Fruit fly (Drosophila melanogaster): ENCODE data around the gene Nhe3.

Nhe3 gene

DNA sequence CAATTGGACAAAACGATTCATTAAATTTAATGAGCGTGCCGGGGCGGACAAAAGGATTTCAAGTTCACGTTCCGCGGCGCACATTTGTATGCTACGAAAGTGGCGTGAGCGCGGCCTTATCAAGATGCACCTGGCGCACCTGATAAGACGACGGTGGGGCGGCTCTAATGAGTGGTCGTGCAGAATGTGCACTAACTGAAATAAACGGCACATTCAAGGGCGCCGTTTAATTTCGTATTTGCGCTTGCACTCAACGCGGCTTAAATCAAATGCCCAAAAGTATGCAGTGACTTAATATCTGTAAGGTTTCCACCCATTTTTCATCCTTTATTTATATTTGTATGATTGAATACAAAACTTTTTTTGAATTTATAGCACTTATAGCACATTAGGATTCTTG lies 32.8 kb upstream of the Nhe3 start:
- TF ChIP-seq CG17802 (tag; optimal IDR thresholded peaks at IDR 0.05) (peak; percentile 29), CG17612 (GFP tag; IDR thresholded peaks at IDR 0.05) (peak; percentile 64; the same call in 1 of the 2 replicates), ci (GFP tag; IDR thresholded peaks at IDR 0.05) (peak; percentile 31; the same call in 1 of the 3 replicates), D19B (GFP tag; optimal IDR thresholded peaks at IDR 0.05) (no peak), CG6791 (GFP tag; IDR thresholded peaks at IDR 0.05; ENCODE audit: partially characterized antibody) (0 out of 3 replicates have a peak, but pooled peaks have one; percentile 16), ewg (GFP tag; optimal IDR thresholded peaks at IDR 0.05) (no peak), mld (GFP tag; IDR thresholded peaks at IDR 0.05; ENCODE audit: partially characterized antibody) (0 out of 3 replicates have a peak, but pooled peaks have one; percentile 22), CTCF (GFP tag; optimal IDR thresholded peaks at IDR 0.05) (peak; percentile 6), ftz-f1 (GFP tag; optimal IDR thresholded peaks at IDR 0.05) (peak; percentile 24)

DNA sequence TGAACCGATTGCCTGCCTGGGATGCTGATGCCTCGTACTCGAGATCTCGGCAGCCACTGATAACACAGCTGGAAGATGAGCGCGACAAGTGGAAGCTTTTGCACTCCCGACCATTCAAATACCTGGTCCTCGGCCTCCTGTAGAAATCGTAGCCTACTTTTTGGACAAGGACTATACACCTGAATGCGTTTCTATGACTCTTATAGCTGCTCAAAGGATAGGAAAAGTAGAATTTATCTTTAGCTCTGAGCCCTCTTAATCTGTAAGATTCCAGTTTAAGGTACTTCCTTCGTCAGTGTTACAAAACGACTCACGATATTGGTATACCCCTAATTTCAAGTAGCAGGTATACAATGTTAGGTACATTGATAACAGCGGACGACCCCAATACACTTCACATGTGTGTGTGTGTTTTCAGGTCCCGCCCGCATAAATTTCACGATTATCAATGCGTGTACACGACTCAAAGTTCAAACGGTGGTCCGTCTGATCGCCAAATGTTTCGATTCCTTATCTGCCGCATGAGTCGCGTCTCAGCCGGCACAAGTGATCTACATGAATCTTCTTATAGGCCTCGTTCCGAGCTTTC lies 32.1 kb upstream of the Nhe3 start, which contains the start of gene AkhR:
Gene AkhR (minus strand): TSS at position 5 of the 589 bp plus-strand sequence.
- TF ChIP-seq Dip2 (GFP tag; IDR thresholded peaks at IDR 0.05) (no peak), Trl (optimal IDR thresholded peaks at IDR 0.05) (no peak), Trl (GFP tag; optimal IDR thresholded peaks at IDR 0.05) (no peak), CG6683 (GFP tag; optimal IDR thresholded peaks at IDR 0.05) (no peak), bbx (GFP tag; IDR thresholded peaks at IDR 0.05; ENCODE audit: partially characterized antibody) (no peak), CG16815 (GFP tag; optimal IDR thresholded peaks at IDR 0.05) (no peak), prd (optimal IDR thresholded peaks at IDR 0.05) (no peak), prd (GFP tag; IDR thresholded peaks at IDR 0.05) (no peak), CG8765 (GFP tag; IDR thresholded peaks at IDR 0.05) (no peak), Dek (tag; optimal IDR thresholded peaks at IDR 0.05) (no peak), pros (GFP tag; optimal IDR thresholded peaks at IDR 0.05) (no peak), Med (GFP tag) (peak; percentile 47), Usf (GFP tag; optimal IDR thresholded peaks at IDR 0.05) (no peak), Rfx (GFP tag; IDR thresholded peaks at IDR 0.05) (no peak), CG34376 (GFP tag; optimal IDR thresholded peaks at IDR 0.05) (peak; percentile 9), Ets65A (GFP tag) (peak; percentile 70), CG7556 (GFP tag; optimal IDR thresholded peaks at IDR 0.05) (no peak), row (GFP tag; IDR thresholded peaks at IDR 0.05) (peak; percentile 47), p53 (GFP tag; optimal IDR thresholded peaks at IDR 0.05) (no peak)

DNA sequence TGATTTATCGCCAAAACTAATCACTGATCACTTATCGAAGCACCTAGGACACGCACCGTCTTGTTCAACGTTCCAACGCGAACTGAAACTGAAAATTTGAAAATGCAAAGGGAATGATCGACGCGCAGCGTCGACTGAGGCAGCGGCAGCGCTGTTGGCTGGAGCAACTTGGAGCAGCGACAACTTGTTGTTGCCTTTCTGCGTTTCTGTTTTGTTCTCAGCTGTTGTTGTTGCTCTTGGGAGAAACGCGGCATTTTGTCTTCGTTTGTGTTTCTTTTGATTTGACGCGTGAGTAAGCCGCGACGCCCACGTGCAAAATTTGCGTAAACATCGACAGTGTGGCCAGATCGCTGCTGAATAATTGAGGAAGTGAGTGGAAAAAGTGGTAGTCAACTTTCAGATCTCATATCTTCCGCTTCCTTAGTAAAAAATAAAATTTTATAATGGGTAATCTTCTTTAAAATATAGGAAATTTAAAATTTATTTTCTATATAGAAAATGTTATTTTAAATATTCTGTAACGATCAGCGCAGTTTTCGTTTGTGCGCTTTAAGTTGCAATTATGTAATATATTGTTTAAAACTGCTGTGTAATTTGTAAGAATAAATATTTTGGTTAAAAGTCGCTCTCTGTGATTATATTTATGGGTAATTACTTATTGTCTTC lies 25.0 kb upstream of the Nhe3 start, which contains the start of gene Tsp:
Gene Tsp (minus strand): TSS at position 90 of the 666 bp plus-strand sequence.
- TF ChIP-seq mirr (GFP tag; optimal IDR thresholded peaks at IDR 0.05) (peak; percentile 0), esg (GFP tag; conservative IDR thresholded peaks at IDR 0.05) (no peak), lbe (GFP tag; optimal IDR thresholded peaks at IDR 0.05) (no peak), Atf6 (GFP tag; IDR thresholded peaks at IDR 0.05) (no peak), CG31365 (tag; optimal IDR thresholded peaks at IDR 0.05) (no peak), fd64A (GFP tag; optimal IDR thresholded peaks at IDR 0.05) (no peak), CG12299 (tag; optimal IDR thresholded peaks at IDR 0.05) (no peak), Lim3 (GFP tag; IDR thresholded peaks at IDR 0.05) (no peak), run (tag; optimal IDR thresholded peaks at IDR 0.05) (no peak), Dbx (GFP tag; IDR thresholded peaks at IDR 0.05) (no peak), CG17186 (GFP tag; optimal IDR thresholded peaks at IDR 0.05) (no peak), knrl (GFP tag; IDR thresholded peaks at IDR 0.05; ENCODE audit: partially characterized antibody) (no peak), Jarid2 (GFP tag; optimal IDR thresholded peaks at IDR 0.05) (peak; percentile 79), Oaz (GFP tag; IDR thresholded peaks at IDR 0.05) (no peak), CG9727 (GFP tag; optimal IDR thresholded peaks at IDR 0.05) (no peak), CG4820 (GFP tag; optimal IDR thresholded peaks at IDR 0.05) (no peak), Doc2 (GFP tag; IDR thresholded peaks at IDR 0.05) (no peak), CG4730 (GFP tag; IDR thresholded peaks at IDR 0.05) (no peak), CG14667 (GFP tag; IDR thresholded peaks at IDR 0.05) (no peak), ewg (GFP tag; optimal IDR thresholded peaks at IDR 0.05) (no peak), dm (GFP tag; optimal IDR thresholded peaks at IDR 0.05) (peak; percentile 68), seq (GFP tag; IDR thresholded peaks at IDR 0.05) (peak; percentile 8; the same call in 1 of the 2 replicates), CG18599 (GFP tag; optimal IDR thresholded peaks at IDR 0.05) (no peak)
